Worm (Caenorhabditis elegans): ENCODE results near the gene mup-2.

DNA sequence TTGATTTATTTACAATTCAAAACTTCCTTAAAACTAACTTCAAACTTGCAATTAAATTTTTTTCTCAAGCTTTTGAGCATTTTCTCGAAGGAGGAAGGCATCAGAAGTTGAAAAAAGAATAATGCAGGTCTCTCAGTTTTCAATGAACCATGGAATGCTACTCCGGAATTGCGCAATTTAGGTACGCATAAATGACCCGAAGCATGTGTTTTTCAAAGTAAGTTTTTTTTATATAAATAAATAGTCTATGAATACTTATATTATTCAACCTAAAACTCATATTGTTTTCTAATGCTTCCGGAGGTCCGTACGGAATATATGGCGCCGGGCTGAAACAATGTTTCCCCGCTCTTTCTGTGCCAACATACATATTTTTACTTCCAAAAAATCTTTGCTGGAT, 23.7 kb upstream of the mup-2 start, which contains the start of gene K10C2.2:
- TF ChIP-seq ama-1 (optimal IDR thresholded peaks at IDR 0.05) (no peak), hmbx-1 (tag; optimal IDR thresholded peaks at IDR 0.05) (no peak), pes-1 (GFP tag; IDR thresholded peaks at IDR 0.05) (no peak), scrt-1 (GFP tag; IDR thresholded peaks at IDR 0.05) (no peak), hmg-4 (GFP tag; optimal IDR thresholded peaks at IDR 0.05) (no peak), tbx-11 (GFP tag; IDR thresholded peaks at IDR 0.05) (no peak), ceh-36 (tag; optimal IDR thresholded peaks at IDR 0.05) (no peak), ets-7 (tag; optimal IDR thresholded peaks at IDR 0.05) (no peak), tra-4 (tag; optimal IDR thresholded peaks at IDR 0.05) (no peak), aly-1 (tag; optimal IDR thresholded peaks at IDR 0.05) (no peak), flt-1 (GFP tag; IDR thresholded peaks at IDR 0.05) (no peak), F13C5.2 (tag; optimal IDR thresholded peaks at IDR 0.05) (no peak), hnd-1 (tag; optimal IDR thresholded peaks at IDR 0.05) (no peak)
